Worm (Caenorhabditis elegans) whole organism, midembryonic: Measurements from ENCODE around the gene cux-7.

Experiments
- T22C8.4 ChIP-seq: fragments of 200-800 bp; sonication (Bioruptor generic); IDR thresholded peaks from 2 replicates; pipeline ENCODE4 v1.3.6; 2022; ENCODE audit warnings: missing genetic modification characterization, missing compliant biosample characterization
- cog-1 ChIP-seq: sonication (generic microtip); optimal IDR thresholded peaks from 2 replicates; lab custom pipeline; 2016; ENCODE audit warnings: missing genetic modification characterization, missing compliant biosample characterization
- ztf-23 ChIP-seq: fragments of 200-800 bp; sonication (Bioruptor generic); IDR thresholded peaks from 2 replicates; pipeline ENCODE4 v1.3.6; 2022; ENCODE audit warnings: missing genetic modification reagents, missing genetic modification characterization, missing compliant biosample characterization

ce11 chrIII:7566098-7566497 lies 45.5 kb upstream of the cux-7 start, which contains the start of gene ttr-32:
- TF ChIP-seq cog-1 (no peak), ztf-23 (GFP tag; lab: Robert Waterston, UW) (no peak), T22C8.4 (GFP tag; lab: Robert Waterston, UW) (no peak)
